Fruit fly (Drosophila melanogaster) whole organism, wandering third instar larva: Measurements from ENCODE around the gene CG43924.
"Not testable (repeated sequence)": the region's sequence is repeated elsewhere in the genome, so short reads cannot be mapped to it uniquely, and the experiment has no call there.

Source experiments
- CG9705 ChIP-seq: fragments of 200-800 bp; sonication (Bioruptor generic); optimal IDR thresholded peaks from 2 replicates; lab custom pipeline; 2018; ENCODE audit warnings: missing biosample characterization, mild to moderate bottlenecking, missing genetic modification characterization
- CrebA ChIP-seq: fragments of 200-800 bp; sonication (Bioruptor generic); optimal IDR thresholded peaks from 2 replicates; lab custom pipeline; 2016; ENCODE audit warnings: missing biosample characterization, mild to moderate bottlenecking, missing genetic modification characterization, borderline replicate concordance
- Hr83 ChIP-seq: fragments of 200-300 bp; sonication (Bioruptor generic); optimal IDR thresholded peaks from 2 replicates; lab custom pipeline; 2016; ENCODE audit warnings: missing biosample characterization, mild to moderate bottlenecking, missing genetic modification characterization, moderate library complexity; ENCODE audit not compliant: poor library complexity, severe bottlenecking
- Jra ChIP-seq: sonication (Bioruptor generic); optimal IDR thresholded peaks from 2 replicates; lab custom pipeline; 2016; ENCODE audit warnings: missing biosample characterization, missing genetic modification characterization
- Mio ChIP-seq: sonication (Bioruptor generic); optimal IDR thresholded peaks from 2 replicates; lab custom pipeline; 2016; ENCODE audit warnings: missing biosample characterization, missing genetic modification characterization
- Myc ChIP-seq: fragments of >200 bp; optimal IDR thresholded peaks from 2 replicates; lab custom pipeline; 2017
- N ChIP-seq: fragments of >200 bp; optimal IDR thresholded peaks from 2 replicates; lab custom pipeline; 2018; ENCODE audit warnings: missing biosample characterization, missing external identifiers, missing genetic modification characterization
- fru ChIP-seq: fragments of 200-800 bp; sonication (Bioruptor generic); optimal IDR thresholded peaks from 3 replicates; lab custom pipeline; 2016; ENCODE audit warnings: missing biosample characterization, mild to moderate bottlenecking, missing genetic modification characterization
- jim ChIP-seq: fragments of 175-275, 200-325 bp; sonication (Bioruptor generic); optimal IDR thresholded peaks from 2 replicates; lab custom pipeline; 2016; ENCODE audit warnings: missing biosample characterization, mild to moderate bottlenecking, missing genetic modification characterization
- psq ChIP-seq: fragments of 200-800 bp; sonication (Bioruptor generic); optimal IDR thresholded peaks from 3 replicates; lab custom pipeline; 2017; ENCODE audit warnings: missing biosample characterization, mild to moderate bottlenecking, missing genetic modification characterization, moderate library complexity

dm6 chr2L:15704871-15705270 lies 6.0 kb downstream of the CG43924 start, which contains the start of gene CG31827:
- TF ChIP-seq Myc; CrebA (GFP tag; lab: Kevin White, UChicago); fru (GFP tag; lab: Kevin White, UChicago); N; Hr83 (GFP tag; lab: Kevin White, UChicago); jim (GFP tag; lab: Kevin White, UChicago); psq; Jra (GFP tag; lab: Kevin White, UChicago); Mio; CG9705 (GFP tag; lab: Kevin White, UChicago): not testable (repeated sequence)
